Worm (Caenorhabditis elegans) whole organism, L3 larva: ENCODE measurements around the gene F15B9.11.

Source experiments
- R02D3.7 ChIP-seq: fragments of 150-350 bp; optimal IDR thresholded peaks from 2 replicates; lab custom pipeline; 2014; ENCODE audit warnings: missing biosample characterization, missing genetic modification characterization
- ceh-16 ChIP-seq: sonication (generic microtip); optimal IDR thresholded peaks from 2 replicates; lab custom pipeline; 2017; ENCODE audit warnings: missing biosample characterization, missing genetic modification characterization
- ceh-82 ChIP-seq: fragments of 150-350 bp; optimal IDR thresholded peaks from 2 replicates; lab custom pipeline; 2014; ENCODE audit warnings: missing biosample characterization, missing genetic modification characterization
- egl-27 ChIP-seq: sonication (generic microtip); optimal IDR thresholded peaks from 4 replicates; lab custom pipeline; 2017; ENCODE audit warnings: missing biosample characterization, missing genetic modification reagents, missing genetic modification characterization
- fos-1 ChIP-seq: fragments of 150-350 bp; optimal IDR thresholded peaks from 2 replicates; lab custom pipeline; 2014; ENCODE audit warnings: missing biosample characterization, missing genetic modification characterization
- lin-15B ChIP-seq: fragments of 150-350 bp; optimal IDR thresholded peaks from 2 replicates; lab custom pipeline; 2014; ENCODE audit warnings: missing biosample characterization, missing genetic modification characterization
- lin-39 ChIP-seq: fragments of 150-350 bp; optimal IDR thresholded peaks from 2 replicates; lab custom pipeline; 2018; ENCODE audit warnings: missing biosample characterization, missing genetic modification reagents, missing genetic modification characterization
- nhr-76 ChIP-seq: fragments of 150-350 bp; sonication (generic microtip); optimal IDR thresholded peaks from 5 replicates; lab custom pipeline; 2014; ENCODE audit warnings: missing biosample characterization, missing genetic modification characterization
- pqm-1 ChIP-seq: fragments of 150-350 bp; optimal IDR thresholded peaks from 2 replicates; lab custom pipeline; 2017; ENCODE audit warnings: missing biosample characterization, missing genetic modification characterization, inconsistent platforms
- unc-39 ChIP-seq: sonication (generic microtip); optimal IDR thresholded peaks from 4 replicates; lab custom pipeline; 2017; ENCODE audit warnings: missing biosample characterization, missing genetic modification characterization
- unc-62 ChIP-seq: fragments of 150-350 bp; sonication (generic microtip); optimal IDR thresholded peaks from 4 replicates; lab custom pipeline; 2014; ENCODE audit warnings: missing biosample characterization, missing genetic modification reagents, missing genetic modification characterization
- zag-1 ChIP-seq: fragments of 150-350 bp; optimal IDR thresholded peaks from 2 replicates; lab custom pipeline; 2014; ENCODE audit warnings: missing biosample characterization, missing genetic modification characterization

ce11 chrV:12997422-12997821 lies 4.7 kb upstream of the F15B9.11 start, which contains the start of gene far-3:
- TF ChIP-seq zag-1, result no peak
- no peak for TF ChIP-seq nhr-76 (tag; lab: Kevin White, UChicago)
- TF ChIP-seq pqm-1 (tag; lab: Kevin White, UChicago), result no peak
- TF ChIP-seq ceh-16 (tag; lab: Kevin White, UChicago), result no peak
- TF ChIP-seq ceh-82, result no peak
- TF ChIP-seq fos-1 (tag; lab: Kevin White, UChicago), result no peak
- no peak for TF ChIP-seq egl-27
- no peak for TF ChIP-seq lin-39 (tag; lab: Kevin White, UChicago)
- no peak for TF ChIP-seq R02D3.7 (tag; lab: Kevin White, UChicago)
- no peak for TF ChIP-seq unc-62
- no peak for TF ChIP-seq lin-15B (tag; lab: Kevin White, UChicago)
- TF ChIP-seq unc-39 (tag; lab: Kevin White, UChicago), result no peak
